Fruit fly (Drosophila melanogaster): ENCODE measurements around the gene Ccm3.

DNA sequence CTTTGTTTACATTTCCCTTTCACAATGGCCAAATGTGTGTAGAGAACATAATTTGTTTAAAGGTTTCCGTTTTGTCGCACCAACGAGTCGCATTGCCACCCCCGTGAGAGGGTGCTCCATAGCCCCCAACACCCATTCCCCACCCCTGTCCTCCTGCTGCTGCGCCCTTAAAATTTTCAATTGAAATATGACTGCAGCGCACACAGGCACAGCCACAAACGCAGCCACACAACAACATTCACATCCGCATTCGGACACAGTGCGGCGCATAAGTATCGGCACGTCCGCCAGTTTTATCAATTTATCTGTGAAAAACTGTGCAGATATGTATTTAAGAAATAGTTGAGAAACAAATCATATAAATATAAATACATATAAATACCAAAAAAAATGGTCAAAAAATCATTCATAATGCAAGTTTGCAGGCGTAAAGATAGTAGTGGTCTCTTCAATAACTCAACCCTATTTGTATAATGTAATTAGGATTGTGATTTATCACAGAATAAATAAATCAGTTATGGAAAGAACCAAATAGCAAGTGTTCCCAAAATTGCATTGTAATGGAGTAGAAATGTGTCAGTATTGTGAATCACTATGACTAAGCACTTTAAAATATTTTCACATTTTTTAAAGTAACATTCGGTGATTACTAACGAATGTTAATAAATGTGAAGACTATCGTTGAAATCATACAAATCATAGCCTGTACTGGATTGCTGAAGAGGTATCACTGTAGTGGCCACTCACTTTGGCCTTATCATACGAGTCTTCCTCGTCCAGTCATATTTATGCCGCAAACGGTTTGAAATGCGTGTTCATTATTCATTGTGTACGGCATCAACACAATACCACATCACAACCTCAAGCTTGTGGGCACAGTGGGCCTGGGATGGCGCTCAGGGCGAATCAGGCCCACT lies 38.3 kb downstream of the Ccm3 start:
- no peak for TF ChIP-seq psq (optimal IDR thresholded peaks at IDR 0.05)
- TF ChIP-seq usp (GFP tag; optimal IDR thresholded peaks at IDR 0.05) = no peak
- TF ChIP-seq EcR (GFP tag; optimal IDR thresholded peaks at IDR 0.05) = no peak

Data from whole organism.